Worm (Caenorhabditis elegans): ENCODE measurements around the gene C44H9.4.

ce11 chrV:12803274-12803673, 32.2 kb upstream of the C44H9.4 start, which contains the start of gene srbc-45:
- no peak for TF ChIP-seq W03F9.2 (tag; optimal IDR thresholded peaks at IDR 0.05)
- TF ChIP-seq him-1 (tag; optimal IDR thresholded peaks at IDR 0.05), result no peak
